Worm (Caenorhabditis elegans): Measurements from ENCODE around the gene pals-20.
A peak's percentile ranks its signal among the peaks of the same experiment; 100 is the strongest.

Gene pals-20

DNA sequence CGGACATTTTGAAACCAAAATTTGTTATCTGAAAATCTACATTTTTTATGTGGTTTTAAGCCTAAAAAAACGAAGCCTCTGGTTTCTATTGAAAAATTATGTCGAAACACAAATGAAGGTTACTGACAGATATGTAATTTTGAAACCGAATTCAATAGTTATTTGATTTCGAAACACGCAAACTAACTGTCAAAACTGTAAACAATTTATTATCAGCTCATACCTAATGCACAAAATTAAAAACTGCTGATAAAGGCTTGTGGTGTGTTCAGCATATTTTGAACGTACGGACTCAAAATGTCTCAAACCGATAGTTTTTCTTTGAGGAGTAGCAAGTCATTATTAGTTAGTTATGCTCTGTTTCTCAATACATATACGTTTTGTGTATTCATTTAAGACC, 45.6 kb downstream of the pals-20 start, which contains the start of gene fbxa-26:
fbxa-26 (minus strand) TSS at position 35 of the 400 bp plus-strand sequence.
- TF ChIP-seq unc-62 (GFP tag; optimal IDR thresholded peaks at IDR 0.05) (no peak), elt-2 (tag; optimal IDR thresholded peaks at IDR 0.05) (peak; percentile 67), pha-4 (tag; optimal IDR thresholded peaks at IDR 0.05) (peak; percentile 20)

DNA sequence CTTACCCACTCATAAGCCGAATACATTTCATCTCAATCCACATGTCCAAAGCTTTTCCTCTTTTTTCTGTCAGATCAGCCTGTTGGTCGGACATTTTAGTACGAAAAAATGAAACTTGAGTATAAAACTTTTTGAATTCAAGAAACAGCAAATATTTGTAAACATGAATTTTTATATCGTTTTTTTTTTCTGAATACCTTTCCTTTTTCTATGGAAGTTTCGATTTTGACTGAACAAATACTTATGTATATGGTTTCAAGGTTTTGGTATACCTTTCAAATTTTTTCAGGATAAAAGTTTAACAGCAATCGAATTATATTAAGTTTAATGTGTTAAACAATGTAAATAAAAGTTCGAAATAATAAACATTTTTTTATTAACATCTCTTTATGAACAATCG, 47.9 kb downstream of the pals-20 start, which contains the start of gene fbxa-5:
fbxa-5 (minus strand) TSS at position 101 of the 400 bp plus-strand sequence.
- no peak for TF ChIP-seq nfya-1 (tag; optimal IDR thresholded peaks at IDR 0.05; ENCODE audit: insufficient read depth)
- TF ChIP-seq sea-2 (GFP tag; optimal IDR thresholded peaks at IDR 0.05), result no peak
